Fruit fly (Drosophila melanogaster) whole organism, embryonic: Measurements from ENCODE around the gene Ogdh.

Source experiments
- BEAF-32 ChIP-seq: fragments of 200-800 bp; sonication (Bioruptor generic); optimal IDR thresholded peaks from 3 replicates; lab custom pipeline; 2017; ENCODE audit warnings: missing biosample characterization, missing genetic modification characterization, mild to moderate bottlenecking, moderate library complexity, missing genetic modification reagents
- C15 ChIP-seq: fragments of 200-800 bp; sonication (Bioruptor generic); IDR thresholded peaks from 3 replicates; pipeline ENCODE4 v1.3.6; 2022; ENCODE audit warnings: missing biosample characterization, missing genetic modification characterization
- CG10147 ChIP-seq: fragments of 200-800 bp; sonication (Bioruptor generic); optimal IDR thresholded peaks from 2 replicates; lab custom pipeline; 2019; ENCODE audit warnings: missing biosample characterization, mild to moderate bottlenecking, missing genetic modification characterization, moderate library complexity
- CG10321 ChIP-seq: fragments of 200-800 bp; sonication (Bioruptor generic); IDR thresholded peaks from 2 replicates; pipeline ENCODE4 v1.3.6; 2022; ENCODE audit warnings: missing biosample characterization, missing genetic modification characterization
- CG10959 ChIP-seq: fragments of 200-800 bp; sonication (Bioruptor generic); IDR thresholded peaks from 2 replicates; pipeline ENCODE4 v1.3.6; 2022; ENCODE audit warnings: missing biosample characterization, missing genetic modification characterization
- CG11247 ChIP-seq: fragments of 200-800 bp; sonication (Bioruptor generic); IDR thresholded peaks from 2 replicates; pipeline ENCODE4 v1.3.6; 2022; ENCODE audit warnings: missing biosample characterization, missing genetic modification characterization
- CG11695 ChIP-seq: fragments of 200-800 bp; sonication (Bioruptor generic); IDR thresholded peaks from 3 replicates; pipeline ENCODE4 v1.3.6; 2022; ENCODE audit warnings: missing biosample characterization, missing genetic modification characterization
- CG12942 ChIP-seq: fragments of 200-800 bp; sonication (Bioruptor generic); optimal IDR thresholded peaks from 3 replicates; lab custom pipeline; 2016; ENCODE audit warnings: missing biosample characterization, missing genetic modification characterization
- CG14667 ChIP-seq: fragments of 200-800 bp; sonication (Bioruptor generic); IDR thresholded peaks from 2 replicates; pipeline ENCODE4 v1.3.6; 2022; ENCODE audit warnings: missing biosample characterization, missing genetic modification characterization
- CG1529 ChIP-seq: fragments of 200-800 bp; sonication (Bioruptor generic); optimal IDR thresholded peaks from 3 replicates; lab custom pipeline; 2018; ENCODE audit warnings: missing biosample characterization, missing genetic modification characterization
- CG1603 ChIP-seq: fragments of 200-800 bp; sonication (Bioruptor generic); optimal IDR thresholded peaks from 2 replicates; lab custom pipeline; 2019; ENCODE audit warnings: missing biosample characterization, mild to moderate bottlenecking, missing genetic modification characterization, moderate library complexity
- CG17359 ChIP-seq: fragments of 200-800 bp; sonication (Bioruptor generic); optimal IDR thresholded peaks from 3 replicates; lab custom pipeline; 2018; ENCODE audit warnings: missing biosample characterization, mild to moderate bottlenecking, missing genetic modification characterization, moderate library complexity
- CG17912 ChIP-seq: fragments of 200-800 bp; sonication (Bioruptor generic); optimal IDR thresholded peaks from 2 replicates; lab custom pipeline; 2018; ENCODE audit warnings: missing biosample characterization, mild to moderate bottlenecking, missing genetic modification characterization
- CG1832 ChIP-seq: fragments of 200-800 bp; sonication (Bioruptor generic); optimal IDR thresholded peaks from 2 replicates; lab custom pipeline; 2017; ENCODE audit warnings: missing biosample characterization, mild to moderate bottlenecking, missing genetic modification characterization, inconsistent platforms
- CG34422 ChIP-seq: fragments of 200-800 bp; sonication (Bioruptor generic); IDR thresholded peaks from 3 replicates; pipeline ENCODE4 v1.3.6; 2022; ENCODE audit warnings: missing biosample characterization, missing genetic modification characterization
- CG3726 ChIP-seq: fragments of 200-800 bp; sonication (Bioruptor generic); IDR thresholded peaks from 3 replicates; pipeline ENCODE4, ENCODE4 v1.3.6; 2022; ENCODE audit warnings: missing biosample characterization, missing genetic modification characterization
- CG42726 ChIP-seq: fragments of 200-800 bp; sonication (Bioruptor generic); IDR thresholded peaks from 2 replicates; pipeline ENCODE4 v1.3.6; 2022; ENCODE audit warnings: missing biosample characterization, missing genetic modification characterization; ENCODE audit not compliant: partially characterized antibody
- CG4424 ChIP-seq: fragments of 200-800 bp; sonication (Bioruptor generic); optimal IDR thresholded peaks from 3 replicates; lab custom pipeline; 2016; ENCODE audit warnings: missing biosample characterization, missing genetic modification characterization
- CG7987 ChIP-seq: fragments of 200-800 bp; sonication (Bioruptor generic); optimal IDR thresholded peaks from 2 replicates; lab custom pipeline; 2018; ENCODE audit warnings: missing biosample characterization, mild to moderate bottlenecking, missing genetic modification characterization, moderate library complexity
- CG8290 ChIP-seq, 3 experiments: fragments of 200-800 bp; sonication (Bioruptor generic); optimal IDR thresholded peaks; 2 replicates each; lab custom pipeline; 2016 to 2019; ENCODE audit warnings: missing biosample characterization in 3 of 3, missing genetic modification characterization in 3 of 3, mild to moderate bottlenecking in 2 of 3, moderate library complexity in 1 of 3
- CG8359 ChIP-seq: fragments of 200-800 bp; sonication (Bioruptor generic); optimal IDR thresholded peaks from 2 replicates; lab custom pipeline; 2017; ENCODE audit warnings: missing biosample characterization, mild to moderate bottlenecking, missing genetic modification characterization, borderline replicate concordance
- D ChIP-seq, 2 experiments: fragments of 200-800 bp in 1 of 2; fragments of >200 bp in 1 of 2; sonication (Bioruptor generic) in 1 of 2; optimal IDR thresholded peaks; 2 replicates in 1 of 2; 3 replicates in 1 of 2; lab custom pipeline; 2017; ENCODE audit warnings: mild to moderate bottlenecking in 1 of 2, missing biosample characterization in 1 of 2, missing genetic modification characterization in 1 of 2, missing genetic modification reagents in 1 of 2
- Dfd ChIP-seq, 2 experiments: fragments of >200 bp; optimal IDR thresholded peaks; 2 replicates each; lab custom pipeline; 2017; ENCODE audit warnings: missing biosample characterization in 2 of 2, missing genetic modification characterization in 2 of 2
- Elba2 ChIP-seq: fragments of 200-800 bp; sonication (Bioruptor generic); optimal IDR thresholded peaks from 3 replicates; lab custom pipeline; 2016; ENCODE audit warnings: missing biosample characterization, missing genetic modification characterization
- H15 ChIP-seq: fragments of 200-800 bp; sonication (Bioruptor generic); IDR thresholded peaks from 3 replicates; pipeline ENCODE4 v1.3.6; 2022; ENCODE audit warnings: missing biosample characterization, missing genetic modification characterization
- HHEX ChIP-seq: fragments of 200-800 bp; sonication (Bioruptor generic); optimal IDR thresholded peaks from 3 replicates; lab custom pipeline; 2017; ENCODE audit warnings: missing biosample characterization, mild to moderate bottlenecking, missing genetic modification characterization, missing genetic modification reagents
- Lhr ChIP-seq: fragments of 200-800 bp; sonication (Bioruptor generic); optimal IDR thresholded peaks from 3 replicates; lab custom pipeline; 2017; ENCODE audit warnings: mild to moderate bottlenecking, missing biosample characterization, missing genetic modification reagents, missing genetic modification characterization
- Lpt ChIP-seq: fragments of >200 bp; optimal IDR thresholded peaks from 2 replicates; lab custom pipeline; 2018; ENCODE audit warnings: missing biosample characterization, missing genetic modification characterization
- Myb ChIP-seq: fragments of 200-800 bp; sonication (Bioruptor generic); optimal IDR thresholded peaks from 2 replicates; lab custom pipeline; 2016; ENCODE audit warnings: missing biosample characterization, missing genetic modification characterization
- PHDP ChIP-seq: fragments of 200-800 bp; sonication (Bioruptor generic); optimal IDR thresholded peaks from 3 replicates; lab custom pipeline; 2018; ENCODE audit warnings: missing biosample characterization, mild to moderate bottlenecking, missing genetic modification characterization, moderate library complexity
- Sin3A ChIP-seq: fragments of >200 bp; optimal IDR thresholded peaks from 2 replicates; lab custom pipeline; 2018
- Xbp1 ChIP-seq: fragments of 200-800 bp; sonication (Bioruptor generic); optimal IDR thresholded peaks from 3 replicates; lab custom pipeline; 2016; ENCODE audit warnings: missing biosample characterization, mild to moderate bottlenecking, missing genetic modification characterization
- aop ChIP-seq: fragments of 200-800 bp; sonication (Bioruptor generic); IDR thresholded peaks from 2 replicates; pipeline ENCODE4 v1.3.6; 2022; ENCODE audit warnings: missing biosample characterization, missing genetic modification characterization
- az2 ChIP-seq: fragments of 200-800 bp; sonication (Bioruptor generic); optimal IDR thresholded peaks from 3 replicates; lab custom pipeline; 2016; ENCODE audit warnings: missing biosample characterization, missing genetic modification characterization
- corto ChIP-seq: fragments of 200-800 bp; sonication (Bioruptor generic); optimal IDR thresholded peaks from 2 replicates; lab custom pipeline; 2016; ENCODE audit warnings: missing biosample characterization, mild to moderate bottlenecking, missing genetic modification characterization, moderate library complexity
- fru ChIP-seq: fragments of >200 bp; optimal IDR thresholded peaks from 2 replicates; lab custom pipeline; 2017
- gem ChIP-seq: fragments of 200-800 bp; sonication (Bioruptor generic); optimal IDR thresholded peaks from 2 replicates; lab custom pipeline; 2019; ENCODE audit warnings: missing biosample characterization, mild to moderate bottlenecking, missing genetic modification characterization, moderate library complexity
- hth ChIP-seq: fragments of >200 bp; optimal IDR thresholded peaks from 2 replicates; lab custom pipeline; 2017; ENCODE audit warnings: inconsistent platforms
- luna ChIP-seq: fragments of 200-800 bp; sonication (Bioruptor generic); optimal IDR thresholded peaks from 2 replicates; lab custom pipeline; 2016; ENCODE audit warnings: missing biosample characterization, missing genetic modification characterization
- mam ChIP-seq: fragments of 200-800 bp; sonication (Bioruptor generic); optimal IDR thresholded peaks from 3 replicates; lab custom pipeline; 2016; ENCODE audit warnings: missing biosample characterization, missing genetic modification characterization
- mirr ChIP-seq: fragments of 200-800 bp; sonication (Bioruptor generic); optimal IDR thresholded peaks from 3 replicates; lab custom pipeline; 2018; ENCODE audit warnings: missing biosample characterization, mild to moderate bottlenecking, missing genetic modification characterization
- mld ChIP-seq: fragments of 200-800 bp; sonication (Bioruptor generic); IDR thresholded peaks from 3 replicates; pipeline ENCODE4 v1.3.6; 2022; ENCODE audit warnings: missing biosample characterization, missing genetic modification characterization; ENCODE audit not compliant: partially characterized antibody
- pzg ChIP-seq: fragments of 200-800 bp; sonication (Bioruptor generic); optimal IDR thresholded peaks from 3 replicates; lab custom pipeline; 2018; ENCODE audit warnings: missing biosample characterization, mild to moderate bottlenecking, missing genetic modification characterization, moderate library complexity
- rib ChIP-seq: fragments of 200-800 bp; sonication (Bioruptor generic); IDR thresholded peaks from 2 replicates; pipeline ENCODE4 v1.3.6; 2022; ENCODE audit warnings: missing biosample characterization, missing genetic modification characterization
- scrt ChIP-seq: fragments of 200-800 bp; sonication (Bioruptor generic); optimal IDR thresholded peaks from 2 replicates; lab custom pipeline; 2018; ENCODE audit warnings: missing biosample characterization, mild to moderate bottlenecking, missing genetic modification characterization, moderate library complexity
- sd ChIP-seq: fragments of 200-800 bp; sonication (Bioruptor generic); optimal IDR thresholded peaks from 3 replicates; lab custom pipeline; 2018; ENCODE audit warnings: missing biosample characterization, mild to moderate bottlenecking, missing genetic modification characterization, moderate library complexity
- sr ChIP-seq: fragments of 200-800 bp; sonication (Bioruptor generic); IDR thresholded peaks from 3 replicates; pipeline ENCODE4 v1.3.6; 2022; ENCODE audit warnings: missing biosample characterization, missing genetic modification characterization
- tap ChIP-seq: fragments of 200-800 bp; optimal IDR thresholded peaks from 3 replicates; lab custom pipeline; 2019; ENCODE audit warnings: missing biosample characterization, mild to moderate bottlenecking, missing genetic modification characterization, moderate library complexity
- toy ChIP-seq: fragments of 200-800 bp; sonication (Bioruptor generic); IDR thresholded peaks from 2 replicates; pipeline ENCODE4 v1.3.6; 2022; ENCODE audit warnings: missing biosample characterization, missing genetic modification characterization
- tx ChIP-seq: fragments of 200-800 bp; sonication (Bioruptor generic); optimal IDR thresholded peaks from 2 replicates; lab custom pipeline; 2016; ENCODE audit warnings: missing biosample characterization, missing genetic modification characterization

Ogdh gene

DNA sequence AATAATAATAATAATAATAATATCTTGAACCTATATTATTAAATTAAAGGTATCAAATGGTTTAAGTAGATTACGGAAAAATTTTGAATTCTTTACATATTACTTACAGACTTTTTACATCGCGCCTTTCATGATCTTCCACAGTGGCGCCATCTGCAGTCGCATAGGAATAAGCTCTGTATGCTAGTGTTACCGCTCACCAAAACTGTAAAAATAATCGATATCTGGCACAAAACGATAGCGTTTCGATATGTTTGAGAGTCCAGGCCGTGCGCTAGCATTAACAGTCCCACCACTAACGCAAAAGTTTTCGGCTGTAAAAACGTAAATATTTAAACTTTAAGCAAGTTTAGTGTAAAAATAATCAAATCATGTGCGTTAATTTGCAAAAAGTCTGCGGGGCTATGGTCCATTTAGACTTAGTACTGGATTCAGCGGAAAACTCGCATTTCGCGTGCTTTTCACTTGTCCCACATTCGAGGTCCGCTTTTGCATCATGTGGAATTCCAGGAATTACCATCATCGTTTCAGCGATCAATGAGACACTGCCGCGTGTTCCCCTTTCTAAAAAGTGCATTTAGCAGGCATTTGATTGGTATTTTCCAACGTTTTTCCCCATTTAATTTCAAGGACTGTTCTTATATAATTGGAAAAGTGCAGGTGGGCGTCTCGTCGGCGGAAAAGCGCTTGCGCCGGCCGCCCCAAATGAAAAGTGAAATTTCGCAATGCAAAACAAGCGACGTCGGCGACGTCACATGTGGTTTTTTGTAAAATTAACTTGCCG is 789 bp downstream of the Ogdh start:
- TF ChIP-seq scrt (GFP tag; lab: Kevin White, UChicago), result no peak
- peak; percentile 94 for TF ChIP-seq CG42726 (GFP tag; lab: Robert Waterston, UW)
- TF ChIP-seq Elba2 (GFP tag; lab: Kevin White, UChicago), result no peak
- TF ChIP-seq HHEX (GFP tag; lab: Kevin White, UChicago), result no peak
- no peak for TF ChIP-seq CG10321 (GFP tag; lab: Robert Waterston, UW)
- TF ChIP-seq CG1832 (GFP tag; lab: Kevin White, UChicago), result no peak
- TF ChIP-seq tx, result no peak
- no peak for TF ChIP-seq tap (tag; lab: Kevin White, UChicago)
- no peak for TF ChIP-seq sr (GFP tag; lab: Robert Waterston, UW)
- TF ChIP-seq az2 (GFP tag; lab: Kevin White, UChicago), result no peak
- TF ChIP-seq CG11247, result no peak
- peak; percentile 57; the same call in 1 of the 3 replicates for TF ChIP-seq mld
- peak; percentile 23 for TF ChIP-seq Sin3A
- TF ChIP-seq pzg (GFP tag; lab: Kevin White, UChicago), result peak; percentile 95
- no peak for TF ChIP-seq CG34422 (GFP tag; lab: Robert Waterston, UW)
- TF ChIP-seq CG1529 (GFP tag; lab: Kevin White, UChicago), result no peak
- no peak for TF ChIP-seq aop
- TF ChIP-seq luna (GFP tag; lab: Kevin White, UChicago), result no peak
- no peak for TF ChIP-seq CG8359
- no peak for TF ChIP-seq Dfd (GFP tag; optimal IDR thresholded peaks at IDR 0.05; lab: Kevin White, UChicago)
- TF ChIP-seq toy (GFP tag; lab: Robert Waterston, UW), result no peak
- peak; percentile 93 for TF ChIP-seq sd
- peak; percentile 10 for TF ChIP-seq CG17359 (tag; lab: Kevin White, UChicago)
- TF ChIP-seq rib (GFP tag; lab: Robert Waterston, UW), result no peak
- peak; percentile 84 for TF ChIP-seq Myb (GFP tag; lab: Kevin White, UChicago)
- peak; percentile 18 for TF ChIP-seq PHDP (tag; lab: Kevin White, UChicago)
- no peak for TF ChIP-seq H15 (GFP tag; lab: Robert Waterston, UW)
- no peak for TF ChIP-seq CG3726 (GFP tag; lab: Robert Waterston, UW)
- TF ChIP-seq gem (tag; lab: Kevin White, UChicago), result peak; percentile 3
- no peak for TF ChIP-seq CG14667 (GFP tag; lab: Robert Waterston, UW)
- no peak for TF ChIP-seq CG11695
- no peak for TF ChIP-seq hth (lab: Kevin White, UChicago)
- peak; percentile 74 for TF ChIP-seq CG1603 (tag; lab: Kevin White, UChicago)
- peak; percentile 25 for TF ChIP-seq CG17912 (GFP tag; lab: Kevin White, UChicago)
- TF ChIP-seq mirr, result peak; percentile 28
- TF ChIP-seq CG12942 (GFP tag; lab: Kevin White, UChicago), result peak; percentile 5
- peak; percentile 91 for TF ChIP-seq Lhr (GFP tag; lab: Kevin White, UChicago)
- peak; percentile 60 for TF ChIP-seq CG8290 (GFP tag; optimal IDR thresholded peaks at IDR 0.05; lab: Kevin White, UChicago)
- TF ChIP-seq CG8290 (tag; optimal IDR thresholded peaks at IDR 0.05; lab: Kevin White, UChicago), result peak in 1 of 2 experiments; percentile 81
- no peak for TF ChIP-seq D (optimal IDR thresholded peaks at IDR 0.05; lab: Kevin White, UChicago)
- no peak for TF ChIP-seq D (GFP tag; optimal IDR thresholded peaks at IDR 0.05; lab: Kevin White, UChicago)
- TF ChIP-seq CG10147, result peak; percentile 46
- TF ChIP-seq mam (GFP tag; lab: Kevin White, UChicago), result peak; percentile 33
- TF ChIP-seq Lpt (GFP tag; lab: Kevin White, UChicago), result no peak
- TF ChIP-seq CG10959 (GFP tag; lab: Robert Waterston, UW), result no peak
- peak; percentile 90 for TF ChIP-seq BEAF-32 (GFP tag; lab: Kevin White, UChicago)
- no peak for TF ChIP-seq CG4424
- TF ChIP-seq fru, result no peak
- peak; percentile 50 for TF ChIP-seq CG7987 (GFP tag; lab: Kevin White, UChicago)
- no peak for TF ChIP-seq C15
- no peak for TF ChIP-seq corto (GFP tag; lab: Kevin White, UChicago)
- peak; percentile 60 for TF ChIP-seq Xbp1
